Fruit fly (Drosophila melanogaster): ENCODE results near the gene CG5645.
A peak's percentile ranks its signal among the peaks of the same experiment; 100 is the strongest.

DNA sequence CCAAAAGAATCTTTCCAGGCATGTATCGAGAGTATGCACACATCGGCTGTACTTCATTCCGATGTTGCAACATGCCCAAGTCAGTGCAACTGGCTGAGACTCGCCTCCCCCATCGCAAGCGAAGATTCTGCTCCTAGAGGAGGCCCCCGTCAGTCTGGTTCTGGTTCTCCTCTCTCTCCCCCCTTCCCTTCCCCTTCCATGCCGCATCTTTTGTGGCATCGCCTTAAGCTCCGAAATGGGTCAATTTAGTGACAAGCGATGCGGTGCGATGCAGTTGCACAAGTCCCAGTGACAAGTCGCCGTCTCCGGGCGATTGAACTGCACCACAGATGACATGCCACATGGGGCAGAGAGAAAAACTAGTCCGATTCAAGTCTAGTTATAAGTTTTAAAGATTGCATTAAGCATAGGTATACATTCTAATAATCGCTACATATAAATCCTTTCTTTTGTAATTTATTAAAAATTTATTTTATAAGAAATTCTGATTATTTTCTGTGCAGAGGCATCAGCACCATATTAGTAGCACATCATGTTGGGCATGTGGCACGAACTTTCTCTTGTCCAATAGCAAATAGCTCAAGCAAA is 27.4 kb downstream of the CG5645 start:
- TF ChIP-seq Pif1B (GFP tag; optimal IDR thresholded peaks at IDR 0.05) (peak; percentile 16), D1 (tag; optimal IDR thresholded peaks at IDR 0.05) (no peak), CG12605 (GFP tag; IDR thresholded peaks at IDR 0.05) (no peak), EcR (GFP tag; optimal IDR thresholded peaks at IDR 0.05) (peak; percentile 68), CG17806 (tag; optimal IDR thresholded peaks at IDR 0.05) (peak; percentile 40), CG8159 (tag; optimal IDR thresholded peaks at IDR 0.05) (no peak), CG13204 (GFP tag; optimal IDR thresholded peaks at IDR 0.05) (peak; percentile 49), gl (tag; optimal IDR thresholded peaks at IDR 0.05) (no peak), Snoo (tag; optimal IDR thresholded peaks at IDR 0.05) (no peak), CG9948 (tag; optimal IDR thresholded peaks at IDR 0.05) (peak; percentile 23), Pif1A (GFP tag; optimal IDR thresholded peaks at IDR 0.05) (peak; percentile 42)
